Fruit fly (Drosophila melanogaster) whole organism, embryonic: ENCODE results near the gene CG3198.

Experiments used
- B-H2 ChIP-seq: fragments of 200-800 bp; sonication (Bioruptor generic); optimal IDR thresholded peaks from 2 replicates; lab custom pipeline; 2018; ENCODE audit warnings: missing biosample characterization, mild to moderate bottlenecking, missing genetic modification characterization
- Bdp1 ChIP-seq: fragments of 200-800 bp; sonication (Bioruptor generic); optimal IDR thresholded peaks from 3 replicates; lab custom pipeline; 2016; ENCODE audit warnings: missing biosample characterization, missing genetic modification characterization
- CG10462 ChIP-seq: fragments of 200-800 bp; sonication (Bioruptor generic); optimal IDR thresholded peaks from 2 replicates; lab custom pipeline; 2016; ENCODE audit warnings: missing biosample characterization, missing genetic modification characterization
- CG10654 ChIP-seq: fragments of 200-800 bp; sonication (Bioruptor generic); optimal IDR thresholded peaks from 2 replicates; lab custom pipeline; 2016; ENCODE audit warnings: missing biosample characterization, missing genetic modification characterization
- CG12104 ChIP-seq: fragments of 200-800 bp; sonication (Bioruptor generic); optimal IDR thresholded peaks from 3 replicates; lab custom pipeline; 2016; ENCODE audit warnings: missing biosample characterization, missing genetic modification characterization
- CG12744 ChIP-seq: fragments of 200-800 bp; sonication (Bioruptor generic); optimal IDR thresholded peaks from 2 replicates; lab custom pipeline; 2016; ENCODE audit warnings: missing biosample characterization, missing genetic modification characterization
- CG12769 ChIP-seq: fragments of 200-800 bp; sonication (Bioruptor generic); optimal IDR thresholded peaks from 2 replicates; lab custom pipeline; 2019; ENCODE audit warnings: missing biosample characterization, mild to moderate bottlenecking, missing genetic modification characterization, moderate library complexity
- CG13287 ChIP-seq: fragments of 200-800 bp; sonication (Bioruptor generic); IDR thresholded peaks from 2 replicates; pipeline ENCODE4 v1.3.6; 2022; ENCODE audit warnings: missing biosample characterization, missing genetic modification characterization; ENCODE audit not compliant: partially characterized antibody
- CG13775 ChIP-seq: fragments of 200-800 bp; sonication (Bioruptor generic); optimal IDR thresholded peaks from 3 replicates; lab custom pipeline; 2017; ENCODE audit warnings: missing biosample characterization, mild to moderate bottlenecking, missing genetic modification characterization
- CG15073 ChIP-seq: fragments of 200-800 bp; sonication (Bioruptor generic); optimal IDR thresholded peaks from 2 replicates; lab custom pipeline; 2016; ENCODE audit warnings: missing biosample characterization, missing genetic modification characterization
- CG17361 ChIP-seq: fragments of 200-800 bp; sonication (Bioruptor generic); IDR thresholded peaks from 3 replicates; pipeline ENCODE4 v1.3.6; 2022; ENCODE audit warnings: missing biosample characterization, missing genetic modification characterization
- CG3407 ChIP-seq: fragments of 200-800 bp; sonication (Bioruptor generic); optimal IDR thresholded peaks from 2 replicates; lab custom pipeline; 2018; ENCODE audit warnings: missing biosample characterization, mild to moderate bottlenecking, missing genetic modification characterization
- CG4424 ChIP-seq: fragments of 200-800 bp; sonication (Bioruptor generic); optimal IDR thresholded peaks from 3 replicates; lab custom pipeline; 2016; ENCODE audit warnings: missing biosample characterization, missing genetic modification characterization
- CG4730 ChIP-seq: fragments of 200-800 bp; sonication (Bioruptor generic); IDR thresholded peaks from 2 replicates; pipeline ENCODE4 v1.3.6; 2022; ENCODE audit warnings: missing biosample characterization, missing genetic modification characterization
- CG7372 ChIP-seq: fragments of 200-800 bp; sonication (Bioruptor generic); IDR thresholded peaks from 2 replicates; pipeline ENCODE4 v1.3.6; 2022; ENCODE audit warnings: missing biosample characterization, missing genetic modification characterization
- CG9215 ChIP-seq: fragments of 200-800 bp; sonication (Bioruptor generic); IDR thresholded peaks from 2 replicates; pipeline ENCODE4 v1.3.6; 2022; ENCODE audit warnings: missing biosample characterization, missing genetic modification characterization
- Doc3 ChIP-seq: fragments of 200-800 bp; sonication (Bioruptor generic); IDR thresholded peaks from 3 replicates; pipeline ENCODE4 v1.3.6; 2022; ENCODE audit warnings: missing biosample characterization, missing genetic modification characterization; ENCODE audit not compliant: partially characterized antibody
- Hr3 ChIP-seq: fragments of 200-800 bp; sonication (Bioruptor generic); optimal IDR thresholded peaks from 3 replicates; lab custom pipeline; 2016; ENCODE audit warnings: missing biosample characterization, missing genetic modification characterization
- MTF-1 ChIP-seq: fragments of 200-800 bp; sonication (Bioruptor generic); optimal IDR thresholded peaks from 2 replicates; lab custom pipeline; 2018; ENCODE audit warnings: missing biosample characterization, mild to moderate bottlenecking, missing genetic modification characterization, borderline replicate concordance
- Scr ChIP-seq: fragments of 200-800 bp; sonication (Bioruptor generic); IDR thresholded peaks from 2 replicates; pipeline ENCODE4 v1.3.6; 2022; ENCODE audit warnings: missing biosample characterization, missing genetic modification characterization; ENCODE audit not compliant: partially characterized antibody
- Sry-δ ChIP-seq: fragments of 200-800 bp; sonication (Bioruptor generic); optimal IDR thresholded peaks from 2 replicates; lab custom pipeline; 2016; ENCODE audit warnings: missing biosample characterization, missing genetic modification characterization
- Taf1 ChIP-seq: fragments of 200-800 bp; sonication (Bioruptor generic); IDR thresholded peaks from 2 replicates; pipeline ENCODE4 v1.3.6; 2022; ENCODE audit warnings: missing biosample characterization, missing genetic modification characterization
- Vsx1 ChIP-seq: fragments of 200-800 bp; sonication (Bioruptor generic); optimal IDR thresholded peaks from 2 replicates; lab custom pipeline; 2017; ENCODE audit warnings: missing biosample characterization, mild to moderate bottlenecking, missing genetic modification characterization, missing genetic modification reagents
- bsh ChIP-seq, 2 experiments: fragments of 200-800 bp; sonication (Bioruptor generic); optimal IDR thresholded peaks; 2 replicates each; lab custom pipeline; 2017 to 2018; ENCODE audit warnings: mild to moderate bottlenecking in 2 of 2, missing biosample characterization in 2 of 2, missing genetic modification characterization in 2 of 2, moderate library complexity in 1 of 2
- crc ChIP-seq: fragments of 200-800 bp; sonication (Bioruptor generic); optimal IDR thresholded peaks from 2 replicates; lab custom pipeline; 2016; ENCODE audit warnings: missing biosample characterization, missing genetic modification characterization
- croc ChIP-seq: fragments of 200-800 bp; sonication (Bioruptor generic); conservative IDR thresholded peaks from 3 replicates; pipeline ENCODE4 v1.3.6; 2022; ENCODE audit warnings: missing biosample characterization, missing genetic modification characterization
- da ChIP-seq: fragments of 200-800 bp; sonication (Bioruptor generic); optimal IDR thresholded peaks from 2 replicates; lab custom pipeline; 2016; ENCODE audit warnings: missing biosample characterization, missing genetic modification characterization
- danr ChIP-seq: fragments of 200-800 bp; sonication (Bioruptor generic); IDR thresholded peaks from 2 replicates; pipeline ENCODE4 v1.3.6; 2022; ENCODE audit warnings: missing biosample characterization, missing genetic modification characterization
- dimm ChIP-seq: fragments of 200-800 bp; sonication (Bioruptor generic); IDR thresholded peaks from 2 replicates; pipeline ENCODE4 v1.3.6; 2022; ENCODE audit warnings: missing biosample characterization, missing genetic modification characterization
- fu2 ChIP-seq: fragments of 200-800 bp; sonication (Bioruptor generic); optimal IDR thresholded peaks from 2 replicates; lab custom pipeline; 2016; ENCODE audit warnings: missing biosample characterization, missing genetic modification characterization
- gem ChIP-seq: fragments of 200-800 bp; sonication (Bioruptor generic); optimal IDR thresholded peaks from 2 replicates; lab custom pipeline; 2019; ENCODE audit warnings: missing biosample characterization, mild to moderate bottlenecking, missing genetic modification characterization, moderate library complexity
- h ChIP-seq: fragments of >200 bp; optimal IDR thresholded peaks from 2 replicates; lab custom pipeline; 2017
- inv ChIP-seq: fragments of 200-800 bp; sonication (Bioruptor generic); IDR thresholded peaks from 2 replicates; pipeline ENCODE4 v1.3.6; 2022; ENCODE audit warnings: missing biosample characterization, missing genetic modification characterization; ENCODE audit not compliant: partially characterized antibody
- kah ChIP-seq: fragments of 200-800 bp; sonication (Bioruptor generic); optimal IDR thresholded peaks from 2 replicates; lab custom pipeline; 2018; ENCODE audit warnings: missing biosample characterization, mild to moderate bottlenecking, missing genetic modification characterization
- nau ChIP-seq: fragments of 200-800 bp; sonication (Bioruptor generic); optimal IDR thresholded peaks from 3 replicates; lab custom pipeline; 2017; ENCODE audit warnings: missing biosample characterization, mild to moderate bottlenecking, missing genetic modification characterization, missing genetic modification reagents
- nom ChIP-seq: fragments of 200-800 bp; sonication (Bioruptor generic); optimal IDR thresholded peaks from 2 replicates; lab custom pipeline; 2017; ENCODE audit warnings: missing biosample characterization, missing genetic modification characterization, mild to moderate bottlenecking, moderate library complexity, missing genetic modification reagents
- onecut ChIP-seq: fragments of 200-800 bp; sonication (Bioruptor generic); IDR thresholded peaks from 2 replicates; pipeline ENCODE4 v1.3.6; 2022; ENCODE audit warnings: missing biosample characterization, missing genetic modification characterization
- p53 ChIP-seq: fragments of 200-800 bp; sonication (Bioruptor generic); optimal IDR thresholded peaks from 2 replicates; lab custom pipeline; 2016; ENCODE audit warnings: missing biosample characterization, missing genetic modification characterization
- pho ChIP-seq: fragments of 200-800 bp; sonication (Bioruptor generic); optimal IDR thresholded peaks from 2 replicates; lab custom pipeline; 2016; ENCODE audit warnings: missing biosample characterization, missing genetic modification characterization
- pita ChIP-seq: fragments of 200-800 bp; sonication (Bioruptor generic); optimal IDR thresholded peaks from 2 replicates; lab custom pipeline; 2017; ENCODE audit warnings: missing biosample characterization, mild to moderate bottlenecking, missing genetic modification characterization
- ro ChIP-seq: fragments of 200-800 bp; sonication (Bioruptor generic); IDR thresholded peaks from 2 replicates; pipeline ENCODE4 v1.3.6; 2022; ENCODE audit warnings: missing biosample characterization, missing genetic modification characterization
- sens ChIP-seq: fragments of 200-800 bp; sonication (Bioruptor generic); peaks from one replicate; lab custom pipeline; 2016; ENCODE audit warnings: missing biosample characterization, missing genetic modification characterization
- sim ChIP-seq: fragments of 200-800 bp; sonication (Bioruptor generic); IDR thresholded peaks from 2 replicates; pipeline ENCODE4 v1.3.6; 2022; ENCODE audit warnings: missing biosample characterization, missing genetic modification characterization
- sqz ChIP-seq: fragments of 200-800 bp; sonication (Bioruptor generic); optimal IDR thresholded peaks from 3 replicates; lab custom pipeline; 2018; ENCODE audit warnings: missing biosample characterization, mild to moderate bottlenecking, missing genetic modification characterization
- sr ChIP-seq: fragments of 200-800 bp; sonication (Bioruptor generic); IDR thresholded peaks from 3 replicates; pipeline ENCODE4 v1.3.6; 2022; ENCODE audit warnings: missing biosample characterization, missing genetic modification characterization
- tll ChIP-seq, 2 experiments: fragments of 200-800 bp in 1 of 2; fragments of >200 bp in 1 of 2; sonication (Bioruptor generic) in 1 of 2; optimal IDR thresholded peaks; 2 replicates each; lab custom pipeline; 2017 to 2019; ENCODE audit warnings: missing biosample characterization in 2 of 2, missing genetic modification characterization in 2 of 2, mild to moderate bottlenecking in 1 of 2, moderate library complexity in 1 of 2
- usp ChIP-seq: fragments of >200 bp; optimal IDR thresholded peaks from 2 replicates; lab custom pipeline; 2017; ENCODE audit warnings: missing biosample characterization, missing genetic modification characterization
- vnd ChIP-seq: fragments of 200-800 bp; sonication (Bioruptor generic); IDR thresholded peaks from 3 replicates; pipeline ENCODE4 v1.3.6; 2022; ENCODE audit warnings: missing biosample characterization, missing genetic modification characterization; ENCODE audit not compliant: partially characterized antibody
- zf30C ChIP-seq: fragments of 200-800 bp; sonication (Bioruptor generic); optimal IDR thresholded peaks from 3 replicates; lab custom pipeline; 2018; ENCODE audit warnings: missing biosample characterization, mild to moderate bottlenecking, missing genetic modification characterization
- zfh2 ChIP-seq: fragments of 200-800 bp; sonication (Bioruptor generic); optimal IDR thresholded peaks from 2 replicates; lab custom pipeline; 2016; ENCODE audit warnings: missing biosample characterization, missing genetic modification characterization

CG3198 gene

dm6 chrX:6683635-6684499 lies 10.1 kb upstream of the CG3198 start, which contains the start of gene Pink1 (continued):
- TF ChIP-seq danr (GFP tag; lab: Robert Waterston, UW) (no peak), inv (GFP tag; lab: Robert Waterston, UW) (no peak; the same call in 1 of the 2 replicates), CG4424 (no peak), CG15073 (GFP tag; lab: Kevin White, UChicago) (no peak), CG3407 (GFP tag; lab: Kevin White, UChicago) (no peak), CG13287 (GFP tag; lab: Robert Waterston, UW) (no peak; the same call in 1 of the 2 replicates), bsh (GFP tag; optimal IDR thresholded peaks at IDR 0.05; lab: Kevin White, UChicago) (no peak), sqz (GFP tag; lab: Kevin White, UChicago) (no peak), Scr (GFP tag; lab: Robert Waterston, UW) (peak; percentile 46), zfh2 (GFP tag; lab: Kevin White, UChicago) (no peak), nau (no peak), p53 (GFP tag; lab: Kevin White, UChicago) (no peak), gem (tag; lab: Kevin White, UChicago) (no peak), sens (GFP tag; lab: Kevin White, UChicago) (peak; percentile 54), B-H2 (no peak), CG12744 (GFP tag; lab: Kevin White, UChicago) (no peak), CG10654 (GFP tag; lab: Kevin White, UChicago) (no peak), h (lab: Kevin White, UChicago) (no peak), CG10462 (GFP tag; lab: Kevin White, UChicago) (no peak), pita (peak; percentile 42), Taf1 (no peak), Vsx1 (GFP tag; lab: Kevin White, UChicago) (no peak), ro (GFP tag; lab: Robert Waterston, UW) (no peak), CG9215 (GFP tag; lab: Robert Waterston, UW) (no peak), sim (no peak), CG4730 (no peak), zf30C (GFP tag; lab: Kevin White, UChicago) (no peak), onecut (GFP tag; lab: Robert Waterston, UW) (peak; percentile 44; the same call in 1 of the 2 replicates), vnd (GFP tag; lab: Robert Waterston, UW) (peak; percentile 15; the same call in 1 of the 3 replicates), da (GFP tag; lab: Kevin White, UChicago) (no peak), CG17361 (GFP tag; lab: Robert Waterston, UW) (no peak), CG12769 (tag; lab: Kevin White, UChicago) (no peak), CG12104 (GFP tag; lab: Kevin White, UChicago) (no peak), nom (GFP tag; lab: Kevin White, UChicago) (peak; percentile 30), CG7372 (no peak), usp (GFP tag; lab: Kevin White, UChicago) (no peak), pho (GFP tag; lab: Kevin White, UChicago) (no peak), tll (GFP tag; optimal IDR thresholded peaks at IDR 0.05; lab: Kevin White, UChicago) (no peak), fu2 (no peak), sr (GFP tag; lab: Robert Waterston, UW) (no peak), Hr3 (GFP tag; lab: Kevin White, UChicago) (no peak), Doc3 (GFP tag; lab: Robert Waterston, UW) (no peak), crc (no peak), CG13775 (GFP tag; lab: Kevin White, UChicago) (no peak), Bdp1 (GFP tag; lab: Kevin White, UChicago) (no peak), croc (GFP tag; lab: Robert Waterston, UW) (no peak), MTF-1 (GFP tag; lab: Kevin White, UChicago) (no peak), kah (GFP tag; lab: Kevin White, UChicago) (no peak), Sry-δ (GFP tag; lab: Kevin White, UChicago) (peak; percentile 66), dimm (no peak)
